Worm (Caenorhabditis elegans) whole organism, L3 larva: ENCODE measurements around the gene H20E11.1.

Experiments used
- daf-12 ChIP-seq: fragments of 150-350 bp; optimal IDR thresholded peaks from 2 replicates; lab custom pipeline; 2014; ENCODE audit warnings: missing biosample characterization, missing genetic modification reagents, missing genetic modification characterization
- elt-1 ChIP-seq: fragments of 150-350 bp; optimal IDR thresholded peaks from 2 replicates; lab custom pipeline; 2014; ENCODE audit warnings: missing biosample characterization, missing genetic modification characterization
- fos-1 ChIP-seq: fragments of 150-350 bp; optimal IDR thresholded peaks from 2 replicates; lab custom pipeline; 2014; ENCODE audit warnings: missing biosample characterization, missing genetic modification characterization
- snpc-4 ChIP-seq: fragments of 150-350 bp; optimal IDR thresholded peaks from 2 replicates; lab custom pipeline; 2014; ENCODE audit warnings: missing biosample characterization, missing genetic modification characterization
- unc-62 ChIP-seq: fragments of 150-350 bp; sonication (generic microtip); optimal IDR thresholded peaks from 4 replicates; lab custom pipeline; 2014; ENCODE audit warnings: missing biosample characterization, missing genetic modification reagents, missing genetic modification characterization

- TF ChIP-seq snpc-4 (tag; lab: Kevin White, UChicago), result no peak
- no peak for TF ChIP-seq daf-12 (tag; lab: Kevin White, UChicago)
- no peak for TF ChIP-seq elt-1
- TF ChIP-seq unc-62 (GFP tag; lab: Kevin White, UChicago), result no peak
- no peak for TF ChIP-seq fos-1 (tag; lab: Kevin White, UChicago)
Observed at ce11 chrIV:6872958-6873357, 43.0 kb downstream of the H20E11.1 start, which contains the start of gene srx-19.
